Fruit fly (Drosophila melanogaster) whole organism, pupa: Measurements from ENCODE around the gene CG8852.

Experiments used
- CG10348 ChIP-seq: fragments of 200-800 bp; sonication (Bioruptor generic); IDR thresholded peaks from 2 replicates; pipeline ENCODE4 v1.3.6; 2022; ENCODE audit warnings: missing biosample characterization, missing genetic modification characterization
- CG12605 ChIP-seq: fragments of 200-800 bp; sonication (Bioruptor generic); IDR thresholded peaks from 2 replicates; pipeline ENCODE4 v1.3.6; 2022; ENCODE audit warnings: missing biosample characterization, missing genetic modification characterization
- CG13204 ChIP-seq: fragments of 200-800 bp; sonication (Bioruptor generic); optimal IDR thresholded peaks from 2 replicates; lab custom pipeline; 2018; ENCODE audit warnings: missing biosample characterization, mild to moderate bottlenecking, missing genetic modification characterization, moderate library complexity
- CG14655 ChIP-seq: fragments of 200-800 bp; sonication (Bioruptor generic); optimal IDR thresholded peaks from 3 replicates; lab custom pipeline; 2017; ENCODE audit warnings: mild to moderate bottlenecking, missing biosample characterization, missing genetic modification reagents, missing genetic modification characterization
- CG15710 ChIP-seq: fragments of 200-800 bp; sonication (Bioruptor generic); optimal IDR thresholded peaks from 2 replicates; lab custom pipeline; 2018; ENCODE audit warnings: missing biosample characterization, mild to moderate bottlenecking, missing genetic modification characterization, moderate library complexity
- CG17806 ChIP-seq: fragments of 200-800 bp; sonication (Bioruptor generic); optimal IDR thresholded peaks from 2 replicates; lab custom pipeline; 2018; ENCODE audit warnings: missing biosample characterization, mild to moderate bottlenecking, missing genetic modification characterization, moderate library complexity
- CG32121 ChIP-seq: fragments of 200-800 bp; sonication (Bioruptor generic); IDR thresholded peaks from 2 replicates; pipeline ENCODE4 v1.3.6; 2022; ENCODE audit warnings: missing biosample characterization, missing genetic modification characterization
- CG34367 ChIP-seq: fragments of 200-800 bp; sonication (Bioruptor generic); optimal IDR thresholded peaks from 2 replicates; lab custom pipeline; 2018; ENCODE audit warnings: missing biosample characterization, mild to moderate bottlenecking, missing genetic modification characterization
- CG4496 ChIP-seq: fragments of 200-800 bp; sonication (Bioruptor generic); IDR thresholded peaks from 3 replicates; pipeline ENCODE4 v1.3.6; 2022; ENCODE audit warnings: missing biosample characterization, missing genetic modification characterization
- CG8159 ChIP-seq: fragments of 200-800 bp; sonication (Bioruptor generic); optimal IDR thresholded peaks from 3 replicates; lab custom pipeline; 2018; ENCODE audit warnings: missing biosample characterization, mild to moderate bottlenecking, missing genetic modification characterization, moderate library complexity
- CG8301 ChIP-seq: fragments of 200-800 bp; sonication (Bioruptor generic); optimal IDR thresholded peaks from 2 replicates; lab custom pipeline; 2018; ENCODE audit warnings: missing biosample characterization, mild to moderate bottlenecking, missing genetic modification characterization
- CG9948 ChIP-seq: fragments of 200-800 bp; sonication (Bioruptor generic); optimal IDR thresholded peaks from 2 replicates; lab custom pipeline; 2018; ENCODE audit warnings: missing biosample characterization, mild to moderate bottlenecking, missing genetic modification characterization, moderate library complexity
- D1 ChIP-seq: fragments of 200-800 bp; sonication (Bioruptor generic); optimal IDR thresholded peaks from 2 replicates; lab custom pipeline; 2018; ENCODE audit warnings: missing biosample characterization, mild to moderate bottlenecking, missing genetic modification characterization, moderate library complexity
- EcR ChIP-seq: fragments of 200-800 bp; sonication (Bioruptor generic); optimal IDR thresholded peaks from 3 replicates; lab custom pipeline; 2019; ENCODE audit warnings: missing biosample characterization, missing genetic modification characterization, mild to moderate bottlenecking, moderate library complexity, missing genetic modification reagents
- Ets98B ChIP-seq: fragments of 200-800 bp; sonication (Bioruptor generic); IDR thresholded peaks from 2 replicates; pipeline ENCODE4 v1.3.6; 2022; ENCODE audit warnings: missing biosample characterization, missing genetic modification characterization
- Pif1A ChIP-seq: fragments of 200-800 bp; sonication (Bioruptor generic); optimal IDR thresholded peaks from 3 replicates; lab custom pipeline; 2016; ENCODE audit warnings: missing biosample characterization, missing genetic modification characterization
- Pif1B ChIP-seq: fragments of 200-800 bp; sonication (Bioruptor generic); optimal IDR thresholded peaks from 3 replicates; lab custom pipeline; 2016; ENCODE audit warnings: missing biosample characterization, missing genetic modification characterization
- Snoo ChIP-seq: fragments of 200-800 bp; sonication (Bioruptor generic); optimal IDR thresholded peaks from 3 replicates; lab custom pipeline; 2017; ENCODE audit warnings: missing biosample characterization, mild to moderate bottlenecking, missing genetic modification characterization, inconsistent platforms
- fd96Ca ChIP-seq: fragments of 200-800 bp; sonication (Bioruptor generic); IDR thresholded peaks from 3 replicates; pipeline ENCODE4 v1.3.6; 2022; ENCODE audit warnings: missing biosample characterization, missing genetic modification characterization
- gl ChIP-seq: fragments of 200-800 bp; sonication (Bioruptor generic); optimal IDR thresholded peaks from 2 replicates; lab custom pipeline; 2018; ENCODE audit warnings: missing biosample characterization, mild to moderate bottlenecking, missing genetic modification characterization
- rn ChIP-seq: fragments of 200-800 bp; sonication (Bioruptor generic); IDR thresholded peaks from 2 replicates; pipeline ENCODE4 v1.3.6; 2022; ENCODE audit warnings: missing biosample characterization, missing genetic modification characterization

Gene CG8852

dm6 chr2L:3524729-3525181, at the start of gene CG8852:
Gene CG8852 (plus strand): TSS chr2L:3525131.
- no peak for TF ChIP-seq D1
- no peak for TF ChIP-seq Ets98B (GFP tag; lab: Robert Waterston, UW)
- no peak for TF ChIP-seq CG12605

dm6 chr2L:3475168-3475567, 49.8 kb upstream of the CG8852 start:
- TF ChIP-seq CG17806 (tag; lab: Kevin White, UChicago) (no peak), CG14655 (GFP tag; lab: Kevin White, UChicago) (no peak), CG8301 (tag; lab: Kevin White, UChicago) (no peak), Pif1B (GFP tag; lab: Kevin White, UChicago) (no peak), CG9948 (no peak), CG8159 (tag; lab: Kevin White, UChicago) (peak; percentile 36), gl (no peak), D1 (no peak), CG15710 (tag; lab: Kevin White, UChicago) (peak; percentile 28), CG34367 (tag; lab: Kevin White, UChicago) (no peak), CG13204 (GFP tag; lab: Kevin White, UChicago) (no peak), CG4496 (GFP tag; lab: Robert Waterston, UW) (no peak), Snoo (tag; lab: Kevin White, UChicago) (peak; percentile 22), CG32121 (GFP tag; lab: Robert Waterston, UW) (no peak), rn (GFP tag; lab: Robert Waterston, UW) (no peak), EcR (GFP tag; lab: Kevin White, UChicago) (peak; percentile 70), CG10348 (GFP tag; lab: Robert Waterston, UW) (no peak), Pif1A (GFP tag; lab: Kevin White, UChicago) (no peak), Ets98B (GFP tag; lab: Robert Waterston, UW) (no peak), CG12605 (no peak), fd96Ca (GFP tag; lab: Robert Waterston, UW) (no peak)

DNA sequence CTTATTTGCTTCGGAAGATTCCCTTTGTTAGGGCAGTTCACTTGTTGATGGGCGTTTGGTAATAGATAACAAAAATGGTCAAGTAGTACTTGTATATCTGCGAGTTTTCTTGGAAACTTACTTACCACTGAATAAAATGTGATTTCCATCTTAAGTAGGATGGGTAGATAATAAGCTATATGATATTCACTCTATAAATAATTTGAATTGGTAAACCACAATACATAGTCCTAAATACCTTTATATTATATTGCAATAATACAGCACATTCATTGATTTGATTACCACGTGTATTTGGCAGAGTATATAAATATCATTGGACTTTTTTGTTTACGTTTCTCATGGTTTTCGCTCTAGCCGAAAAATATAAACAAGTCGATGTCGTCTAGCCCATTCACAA, 49.0 kb upstream of the CG8852 start:
- no peak for TF ChIP-seq EcR (GFP tag; lab: Kevin White, UChicago)
- no peak for TF ChIP-seq CG34367 (tag; lab: Kevin White, UChicago)
- no peak for TF ChIP-seq Ets98B (GFP tag; lab: Robert Waterston, UW)
- no peak for TF ChIP-seq CG10348 (GFP tag; lab: Robert Waterston, UW)
- TF ChIP-seq rn (GFP tag; lab: Robert Waterston, UW): no peak
- TF ChIP-seq D1: no peak
- no peak for TF ChIP-seq Pif1A (GFP tag; lab: Kevin White, UChicago)
- TF ChIP-seq CG17806 (tag; lab: Kevin White, UChicago): no peak
- TF ChIP-seq CG8159 (tag; lab: Kevin White, UChicago): no peak

- TF ChIP-seq CG4496 (GFP tag; lab: Robert Waterston, UW): 0 out of 3 replicates have a peak, but pooled peaks have one; percentile 6
- no peak for TF ChIP-seq Pif1A (GFP tag; lab: Kevin White, UChicago)
- TF ChIP-seq CG9948: no peak
Observed at dm6 chr2L:3476399-3477056, 48.4 kb upstream of the CG8852 start.

DNA sequence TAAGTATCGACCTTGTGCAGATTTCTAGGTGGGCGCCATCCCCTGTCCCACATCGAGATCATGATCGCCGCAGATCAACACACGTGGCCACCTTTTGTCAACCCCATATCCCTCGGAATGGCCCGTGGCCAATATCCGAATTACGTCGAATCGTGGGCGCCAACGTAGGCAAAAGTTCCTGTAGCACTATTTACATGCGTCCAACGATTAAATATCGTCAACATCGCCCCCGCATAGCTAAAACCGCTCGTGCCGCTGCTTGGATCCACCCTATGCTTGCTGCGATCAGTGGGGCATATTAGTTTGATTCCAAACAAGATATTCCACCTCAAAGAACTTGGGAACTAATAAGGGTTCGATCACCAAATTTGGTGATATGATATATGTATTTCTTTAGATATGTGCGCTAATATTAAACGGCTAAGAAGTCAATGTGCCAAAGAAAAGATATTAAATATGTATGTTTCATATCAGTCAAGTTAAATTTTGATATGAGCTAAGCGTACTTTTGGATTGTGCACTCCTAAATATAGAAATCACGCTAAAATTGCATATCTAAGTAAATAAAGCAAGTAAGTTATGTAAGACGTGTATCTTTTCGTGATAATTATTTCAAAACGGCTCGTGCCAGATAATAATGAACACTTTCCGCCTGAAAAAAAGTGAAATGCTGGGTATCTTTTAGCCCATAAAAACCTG, 47.7 kb upstream of the CG8852 start:
- TF ChIP-seq CG8159 (tag; lab: Kevin White, UChicago): peak; percentile 4
- TF ChIP-seq CG14655 (GFP tag; lab: Kevin White, UChicago): no peak
- TF ChIP-seq CG4496 (GFP tag; lab: Robert Waterston, UW): peak; percentile 28; the same call in 1 of the 3 replicates
- TF ChIP-seq CG9948: no peak
- TF ChIP-seq fd96Ca (GFP tag; lab: Robert Waterston, UW): no peak
- TF ChIP-seq CG10348 (GFP tag; lab: Robert Waterston, UW): no peak

- TF ChIP-seq Snoo (tag; lab: Kevin White, UChicago) (peak; percentile 60), gl (peak; percentile 47), Ets98B (GFP tag; lab: Robert Waterston, UW) (peak; percentile 54; the same call in 1 of the 2 replicates), CG13204 (GFP tag; lab: Kevin White, UChicago) (peak; percentile 45), CG32121 (GFP tag; lab: Robert Waterston, UW) (peak; percentile 53), CG10348 (GFP tag; lab: Robert Waterston, UW) (no peak), CG4496 (GFP tag; lab: Robert Waterston, UW) (peak; percentile 67; the same call in 2 of the 3 replicates), CG14655 (GFP tag; lab: Kevin White, UChicago) (no peak), fd96Ca (GFP tag; lab: Robert Waterston, UW) (peak; percentile 50; the same call in 1 of the 3 replicates), Pif1A (GFP tag; lab: Kevin White, UChicago) (peak; percentile 30), CG34367 (tag; lab: Kevin White, UChicago) (no peak), CG12605 (0 out of 2 replicates have a peak, but pooled peaks have one; percentile 27), EcR (GFP tag; lab: Kevin White, UChicago) (peak; percentile 56), CG8301 (tag; lab: Kevin White, UChicago) (peak; percentile 12), CG15710 (tag; lab: Kevin White, UChicago) (no peak), CG8159 (tag; lab: Kevin White, UChicago) (peak; percentile 6)
Observed at dm6 chr2L:3478034-3478880, 46.7 kb upstream of the CG8852 start, which contains the start of gene Thor. Gene Thor (plus strand): TSS chr2L:3478434.
